Worm (Caenorhabditis elegans) whole organism, L4/young adult: Measurements from ENCODE around the gene msrp-5.
"Not testable (repeated sequence)": the region's sequence is repeated elsewhere in the genome, so short reads cannot be mapped to it uniquely, and the experiment has no call there.

Source experiments
- W03F9.2 ChIP-seq: fragments of 150-350 bp; optimal IDR thresholded peaks from 2 replicates; lab custom pipeline; 2014; ENCODE audit warnings: missing biosample characterization, missing genetic modification characterization
- dao-5 ChIP-seq: sonication (generic microtip); optimal IDR thresholded peaks from 2 replicates; lab custom pipeline; 2016; ENCODE audit warnings: missing genotype, missing genetic modification characterization, moderate library complexity, missing compliant biosample characterization
- him-1 ChIP-seq: sonication (generic microtip); optimal IDR thresholded peaks from 2 replicates; lab custom pipeline; 2016; ENCODE audit warnings: missing genotype, missing genetic modification reagents, missing genetic modification characterization, missing compliant biosample characterization

Gene msrp-5

ce11 chrII:2649539-2649938 lies 32.8 kb downstream of the msrp-5 start, which contains the start of the genes F22E5.13 and F22E5.6:
TSS of gene F22E5.13 (minus strand) at chrII:2649639.
TSS of gene F22E5.6 (plus strand) at chrII:2649835.
- TF ChIP-seq him-1 (tag; lab: Kevin White, UChicago) (no peak), W03F9.2 (tag; lab: Kevin White, UChicago) (no peak), dao-5 (tag; lab: Kevin White, UChicago) (no peak)

ce11 chrII:2656606-2657005 lies 39.9 kb downstream of the msrp-5 start, which contains the start of gene sri-47:
TSS of gene sri-47 (plus strand) at chrII:2656906.
- TF ChIP-seq W03F9.2 (tag; lab: Kevin White, UChicago) (no peak), dao-5 (tag; lab: Kevin White, UChicago) (no peak), him-1 (tag; lab: Kevin White, UChicago) (no peak)

DNA sequence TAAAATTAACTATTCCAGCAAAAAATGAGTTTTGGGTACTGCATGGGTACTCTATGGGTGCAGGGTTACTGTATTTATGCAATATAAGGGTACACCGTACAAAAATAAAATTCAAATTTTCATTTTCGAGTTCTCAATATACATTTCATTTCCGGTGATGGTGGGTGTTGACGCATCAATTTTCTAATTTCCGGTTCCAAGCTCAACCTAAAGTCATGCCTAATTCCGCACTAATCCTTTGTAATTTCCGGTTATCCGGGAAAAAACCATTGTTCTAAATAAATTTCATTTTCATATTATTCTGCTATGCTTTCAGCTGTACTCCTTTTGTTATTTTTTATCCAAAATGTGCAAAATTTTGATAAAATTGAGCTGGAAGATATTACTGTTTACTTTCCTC lies 42.6 kb downstream of the msrp-5 start, which contains the start of gene gcy-21:
Gene gcy-21, plus strand, starts transcription at position 301 of the 400 bp plus-strand sequence.
- no peak for TF ChIP-seq him-1 (tag; lab: Kevin White, UChicago)

DNA sequence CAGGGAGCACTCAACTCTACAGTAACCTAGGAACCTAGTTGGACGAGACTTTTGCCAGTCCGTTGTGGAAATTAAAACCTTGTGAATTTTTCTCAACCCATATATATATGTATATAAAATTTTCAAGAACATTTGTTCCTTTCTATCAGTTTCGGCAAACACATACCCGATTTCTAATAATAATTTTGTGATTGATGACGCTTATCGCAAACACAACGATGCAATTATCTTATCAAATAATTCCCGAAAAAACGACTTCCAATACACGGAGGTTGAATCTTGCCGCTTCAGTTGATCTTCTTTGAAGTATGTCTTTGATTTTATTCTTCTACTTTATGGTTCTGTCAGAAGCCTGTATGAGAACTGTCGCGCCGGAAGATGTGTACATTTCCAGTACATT lies 48.3 kb downstream of the msrp-5 start, which contains the start of gene F22E5.2:
Gene F22E5.2, plus strand, starts transcription at position 301 of the 400 bp plus-strand sequence.
- TF ChIP-seq dao-5, him-1, W03F9.2 (tag; lab: Kevin White, UChicago): not testable (repeated sequence)

DNA sequence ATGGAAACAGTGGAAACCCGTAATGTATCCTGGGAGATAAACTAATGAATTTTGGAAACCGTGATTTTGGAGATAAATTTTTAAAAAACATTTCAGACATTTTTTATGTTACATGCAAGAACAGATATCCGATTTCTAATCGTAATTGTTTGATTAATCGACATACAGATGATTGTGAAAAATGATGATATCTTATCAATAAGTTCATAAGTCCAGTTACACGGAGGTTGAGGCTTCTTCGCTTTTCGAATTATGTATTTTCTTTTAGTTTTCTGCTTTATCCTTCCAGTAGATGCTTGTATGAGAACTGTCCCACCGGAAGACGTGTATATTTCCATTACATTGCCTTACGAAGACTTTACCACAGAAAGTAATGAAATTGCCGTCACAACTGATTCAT lies 48.9 kb downstream of the msrp-5 start, which contains the start of gene F22E5.22:
Gene F22E5.22, plus strand, starts transcription at position 301 of the 400 bp plus-strand sequence.
- TF ChIP-seq W03F9.2 (tag; lab: Kevin White, UChicago) (no peak), dao-5 (tag; lab: Kevin White, UChicago) (no peak), him-1 (tag; lab: Kevin White, UChicago) (no peak)
